Fruit fly (Drosophila melanogaster) whole organism, prepupa: Measurements from ENCODE around the gene CG12986.

Experiments used
- CG10631 ChIP-seq: fragments of 200-800 bp; sonication (Bioruptor generic); optimal IDR thresholded peaks from 2 replicates; lab custom pipeline; 2016; ENCODE audit warnings: missing biosample characterization, missing genetic modification characterization
- CG10669 ChIP-seq: fragments of 200-800 bp; sonication (Bioruptor generic); optimal IDR thresholded peaks from 3 replicates; lab custom pipeline; 2018; ENCODE audit warnings: missing biosample characterization, mild to moderate bottlenecking, missing genetic modification characterization, moderate library complexity
- CG1621 ChIP-seq: fragments of 200-800 bp; sonication (Bioruptor generic); optimal IDR thresholded peaks from 3 replicates; lab custom pipeline; 2018; ENCODE audit warnings: missing biosample characterization, mild to moderate bottlenecking, missing genetic modification characterization
- CG3032 ChIP-seq: fragments of 200-800 bp; optimal IDR thresholded peaks from 2 replicates; lab custom pipeline; 2019; ENCODE audit warnings: missing biosample characterization, mild to moderate bottlenecking, missing genetic modification characterization, moderate library complexity
- CG34406 ChIP-seq: fragments of 200-800 bp; sonication (Bioruptor generic); optimal IDR thresholded peaks from 3 replicates; lab custom pipeline; 2016; ENCODE audit warnings: missing biosample characterization, missing genetic modification characterization
- CG3919 ChIP-seq: fragments of 200-800 bp; sonication (Bioruptor generic); optimal IDR thresholded peaks from 3 replicates; lab custom pipeline; 2016; ENCODE audit warnings: missing biosample characterization, missing genetic modification characterization
- CG4318 ChIP-seq: fragments of 200-800 bp; sonication (Bioruptor generic); optimal IDR thresholded peaks from 3 replicates; lab custom pipeline; 2017; ENCODE audit warnings: missing biosample characterization, mild to moderate bottlenecking, missing genetic modification characterization
- CG6163 ChIP-seq: fragments of 200-800 bp; sonication (Bioruptor generic); IDR thresholded peaks from 3 replicates; pipeline ENCODE4 v1.3.6; 2022; ENCODE audit warnings: missing biosample characterization, missing genetic modification characterization
- CG6808 ChIP-seq: fragments of 200-800 bp; sonication (Bioruptor generic); optimal IDR thresholded peaks from 3 replicates; lab custom pipeline; 2017; ENCODE audit warnings: missing biosample characterization, missing genetic modification characterization, mild to moderate bottlenecking, moderate library complexity, missing genetic modification reagents
- CG7368 ChIP-seq: fragments of 200-800 bp; sonication (Bioruptor generic); optimal IDR thresholded peaks from 3 replicates; lab custom pipeline; 2016; ENCODE audit warnings: missing biosample characterization, missing genetic modification characterization
- CG8119 ChIP-seq: fragments of 200-800 bp; sonication (Bioruptor generic); IDR thresholded peaks from 3 replicates; pipeline ENCODE4 v1.3.6; 2022; ENCODE audit warnings: missing biosample characterization, missing genetic modification characterization
- CG8319 ChIP-seq: fragments of 200-800 bp; sonication (Bioruptor generic); optimal IDR thresholded peaks from 3 replicates; lab custom pipeline; 2016; ENCODE audit warnings: missing biosample characterization, missing genetic modification characterization
- CG9139 ChIP-seq: fragments of 200-800 bp; sonication (Bioruptor generic); optimal IDR thresholded peaks from 3 replicates; lab custom pipeline; 2017; ENCODE audit warnings: missing biosample characterization, mild to moderate bottlenecking, missing genetic modification characterization
- Eip75B ChIP-seq: fragments of 200-800 bp; sonication (Bioruptor generic); optimal IDR thresholded peaks from 3 replicates; lab custom pipeline; 2016; ENCODE audit warnings: missing biosample characterization, missing genetic modification characterization
- Eip78C ChIP-seq: fragments of 200-800 bp; sonication (Bioruptor generic); peaks from one replicate; lab custom pipeline; 2016; ENCODE audit warnings: missing biosample characterization, missing genetic modification characterization
- Eip93F ChIP-seq: fragments of 200-800 bp; sonication (Bioruptor generic); optimal IDR thresholded peaks from 2 replicates; lab custom pipeline; 2016; ENCODE audit warnings: missing biosample characterization, mild to moderate bottlenecking, missing genetic modification characterization
- Ets21C ChIP-seq: fragments of 200-800 bp; sonication (Bioruptor generic); optimal IDR thresholded peaks from 3 replicates; lab custom pipeline; 2016; ENCODE audit warnings: missing biosample characterization, missing genetic modification characterization
- Ets96B ChIP-seq: fragments of 200-800 bp; optimal IDR thresholded peaks from 2 replicates; lab custom pipeline; 2019; ENCODE audit warnings: missing biosample characterization, mild to moderate bottlenecking, missing genetic modification characterization, moderate library complexity
- Gug ChIP-seq: fragments of 200-800 bp; sonication (Bioruptor generic); IDR thresholded peaks from 2 replicates; pipeline ENCODE4 v1.3.6; 2022; ENCODE audit warnings: missing biosample characterization, missing genetic modification characterization
- Lpt ChIP-seq: fragments of 200-800 bp; sonication (Bioruptor generic); optimal IDR thresholded peaks from 3 replicates; lab custom pipeline; 2016; ENCODE audit warnings: missing biosample characterization, missing genetic modification characterization
- Met ChIP-seq: fragments of 200-800 bp; sonication (Bioruptor generic); optimal IDR thresholded peaks from 3 replicates; lab custom pipeline; 2016; ENCODE audit warnings: missing biosample characterization, missing genetic modification characterization
- OdsH ChIP-seq: fragments of 200-800 bp; sonication (Bioruptor generic); optimal IDR thresholded peaks from 3 replicates; lab custom pipeline; 2016; ENCODE audit warnings: missing biosample characterization, missing genetic modification characterization
- Smox ChIP-seq: fragments of 200-800 bp; sonication (Bioruptor generic); optimal IDR thresholded peaks from 3 replicates; lab custom pipeline; 2016; ENCODE audit warnings: missing biosample characterization, missing genetic modification characterization
- Sox102F ChIP-seq: fragments of 200-800 bp; sonication (Bioruptor generic); optimal IDR thresholded peaks from 2 replicates; lab custom pipeline; 2016; ENCODE audit warnings: missing biosample characterization, mild to moderate bottlenecking, missing genetic modification characterization
- Sox15 ChIP-seq: fragments of 200-800 bp; sonication (Bioruptor generic); optimal IDR thresholded peaks from 3 replicates; lab custom pipeline; 2016; ENCODE audit warnings: missing biosample characterization, missing genetic modification characterization
- achi ChIP-seq: fragments of 200-800 bp; sonication (Bioruptor generic); optimal IDR thresholded peaks from 3 replicates; lab custom pipeline; 2016; ENCODE audit warnings: missing biosample characterization, missing genetic modification characterization
- acj6 ChIP-seq: fragments of 200-800 bp; sonication (Bioruptor generic); optimal IDR thresholded peaks from 3 replicates; lab custom pipeline; 2016; ENCODE audit warnings: missing biosample characterization, missing genetic modification characterization
- cyc ChIP-seq: fragments of 200-800 bp; sonication (Bioruptor generic); optimal IDR thresholded peaks from 3 replicates; lab custom pipeline; 2016; ENCODE audit warnings: missing biosample characterization, missing genetic modification characterization
- dac ChIP-seq: fragments of 200-800 bp; sonication (Bioruptor generic); optimal IDR thresholded peaks from 2 replicates; lab custom pipeline; 2017; ENCODE audit warnings: missing biosample characterization, mild to moderate bottlenecking, missing genetic modification characterization
- dsx ChIP-seq: fragments of 200-800 bp; optimal IDR thresholded peaks from 3 replicates; lab custom pipeline; 2019; ENCODE audit warnings: missing biosample characterization, mild to moderate bottlenecking, missing genetic modification characterization, moderate library complexity; ENCODE audit not compliant: poor library complexity, severe bottlenecking
- eg ChIP-seq: fragments of 200-800 bp; sonication (Bioruptor generic); IDR thresholded peaks from 3 replicates; pipeline ENCODE4 v1.3.6; 2022; ENCODE audit warnings: missing biosample characterization, missing genetic modification characterization
- esn ChIP-seq: fragments of 200-800 bp; sonication (Bioruptor generic); optimal IDR thresholded peaks from 2 replicates; lab custom pipeline; 2016; ENCODE audit warnings: missing biosample characterization, mild to moderate bottlenecking, missing genetic modification characterization, moderate library complexity
- fd59A ChIP-seq: fragments of 200-800 bp; sonication (Bioruptor generic); optimal IDR thresholded peaks from 2 replicates; lab custom pipeline; 2017; ENCODE audit warnings: missing biosample characterization, mild to moderate bottlenecking, missing genetic modification characterization, missing genetic modification reagents
- fd85E ChIP-seq: fragments of 200-800 bp; sonication (Bioruptor generic); optimal IDR thresholded peaks from 3 replicates; lab custom pipeline; 2016; ENCODE audit warnings: missing biosample characterization, missing genetic modification characterization
- lz ChIP-seq: fragments of 200-800 bp; sonication (Bioruptor generic); optimal IDR thresholded peaks from 3 replicates; lab custom pipeline; 2016; ENCODE audit warnings: missing biosample characterization, missing genetic modification characterization
- pdm3 ChIP-seq: fragments of 200-800 bp; sonication (Bioruptor generic); optimal IDR thresholded peaks from 3 replicates; lab custom pipeline; 2016; ENCODE audit warnings: missing biosample characterization, missing genetic modification characterization
- salr ChIP-seq, 2 experiments: fragments of 200-800 bp; sonication (Bioruptor generic); optimal IDR thresholded peaks; 3 replicates each; lab custom pipeline; 2016 to 2018; ENCODE audit warnings: missing biosample characterization in 2 of 2, missing genetic modification characterization in 2 of 2, mild to moderate bottlenecking in 1 of 2
- spab ChIP-seq: fragments of 200-800 bp; sonication (Bioruptor generic); optimal IDR thresholded peaks from 2 replicates; lab custom pipeline; 2017; ENCODE audit warnings: missing biosample characterization, mild to moderate bottlenecking, missing genetic modification characterization, missing genetic modification reagents
- ss ChIP-seq, 2 experiments: fragments of 200-800 bp; sonication (Bioruptor generic); optimal IDR thresholded peaks; 2 replicates in 1 of 2; 3 replicates in 1 of 2; lab custom pipeline; 2017 to 2018; ENCODE audit warnings: mild to moderate bottlenecking in 2 of 2, missing biosample characterization in 2 of 2, missing genetic modification characterization in 2 of 2, moderate library complexity in 1 of 2
- svp ChIP-seq: fragments of 200-800 bp; sonication (Bioruptor generic); peaks from one replicate; lab custom pipeline; 2016; ENCODE audit warnings: missing biosample characterization, missing genetic modification characterization
- vri ChIP-seq: fragments of 200-800 bp; sonication (Bioruptor generic); optimal IDR thresholded peaks from 3 replicates; lab custom pipeline; 2016; ENCODE audit warnings: missing biosample characterization, mild to moderate bottlenecking, missing genetic modification characterization

Gene CG12986

dm6 chrX:17806973-17807372 is 12.5 kb downstream of the CG12986 start (continued):
- TF ChIP-seq pdm3 (GFP tag; lab: Kevin White, UChicago) (peak; percentile 2), Ets21C (GFP tag; lab: Kevin White, UChicago) (no peak), CG7368 (GFP tag; lab: Kevin White, UChicago) (no peak), CG34406 (peak; percentile 23), CG3032 (tag; lab: Kevin White, UChicago) (peak; percentile 65), achi (GFP tag; lab: Kevin White, UChicago) (peak; percentile 45), dsx (GFP tag; lab: Kevin White, UChicago) (peak; percentile 47), fd85E (GFP tag; lab: Kevin White, UChicago) (no peak), Met (GFP tag; lab: Kevin White, UChicago) (peak; percentile 36), cyc (GFP tag; lab: Kevin White, UChicago) (peak; percentile 18), Eip78C (GFP tag; lab: Kevin White, UChicago) (peak; percentile 77), svp (GFP tag; lab: Kevin White, UChicago) (peak; percentile 71), Sox102F (GFP tag; lab: Kevin White, UChicago) (peak; percentile 7), OdsH (peak; percentile 80), spab (peak; percentile 35), CG10631 (GFP tag; lab: Kevin White, UChicago) (peak; percentile 45), Eip75B (GFP tag; lab: Kevin White, UChicago) (peak; percentile 7), esn (GFP tag; lab: Kevin White, UChicago) (peak; percentile 46), CG8119 (0 out of 3 replicates have a peak, but pooled peaks have one; percentile 27), ss (GFP tag; optimal IDR thresholded peaks at IDR 0.05; lab: Kevin White, UChicago) (peak in 1 of 2 experiments; percentile 66)

dm6 chrX:17806335-17806734 is 13.2 kb downstream of the CG12986 start:
- no peak for TF ChIP-seq Gug (GFP tag; lab: Robert Waterston, UW)
- TF ChIP-seq fd59A: no peak
- peak; percentile 10 for TF ChIP-seq OdsH
- peak; percentile 15 for TF ChIP-seq CG10669 (GFP tag; lab: Kevin White, UChicago)
- no peak for TF ChIP-seq acj6 (GFP tag; lab: Kevin White, UChicago)
- TF ChIP-seq Eip78C (GFP tag; lab: Kevin White, UChicago): peak; percentile 24
- TF ChIP-seq CG10631 (GFP tag; lab: Kevin White, UChicago): peak; percentile 16
- peak; percentile 71 for TF ChIP-seq CG6808 (GFP tag; lab: Kevin White, UChicago)
- TF ChIP-seq Ets96B (tag; lab: Kevin White, UChicago): peak; percentile 9
- 0 out of 3 replicates have a peak, but pooled peaks have one; percentile 22 for TF ChIP-seq CG8119
- TF ChIP-seq spab: peak; percentile 39
- 0 out of 3 replicates have a peak, but pooled peaks have one; percentile 28 for TF ChIP-seq eg
- TF ChIP-seq CG1621 (tag; lab: Kevin White, UChicago): no peak
- peak; percentile 77 for TF ChIP-seq CG9139
- TF ChIP-seq CG6163: peak; percentile 74; the same call in 2 of the 3 replicates
- TF ChIP-seq CG8319: no peak
- peak; percentile 81 to 93 for TF ChIP-seq ss (GFP tag; optimal IDR thresholded peaks at IDR 0.05; lab: Kevin White, UChicago)
- TF ChIP-seq CG3032 (tag; lab: Kevin White, UChicago): peak; percentile 19
- no peak for TF ChIP-seq dsx (GFP tag; lab: Kevin White, UChicago)
- no peak for TF ChIP-seq lz (GFP tag; lab: Kevin White, UChicago)

dm6 chrX:17804048-17804447 is 15.4 kb downstream of the CG12986 start:
- peak; percentile 42 for TF ChIP-seq Eip78C (GFP tag; lab: Kevin White, UChicago)
- TF ChIP-seq Smox (GFP tag; lab: Kevin White, UChicago): no peak

- TF ChIP-seq salr (GFP tag; optimal IDR thresholded peaks at IDR 0.05; lab: Kevin White, UChicago): peak; percentile 25 to 78
- peak; percentile 60 for TF ChIP-seq spab
- peak; percentile 70 for TF ChIP-seq Eip75B (GFP tag; lab: Kevin White, UChicago)
- peak; percentile 80 for TF ChIP-seq pdm3 (GFP tag; lab: Kevin White, UChicago)
- peak; percentile 36 for TF ChIP-seq Eip93F (GFP tag; lab: Kevin White, UChicago)
- TF ChIP-seq CG3919 (GFP tag; lab: Kevin White, UChicago): peak; percentile 77
- TF ChIP-seq dac (GFP tag; lab: Kevin White, UChicago): peak; percentile 64
- peak; percentile 34; the same call in 1 of the 2 replicates for TF ChIP-seq Gug (GFP tag; lab: Robert Waterston, UW)
- peak; percentile 76 for TF ChIP-seq CG34406
- peak; percentile 78 for TF ChIP-seq CG10631 (GFP tag; lab: Kevin White, UChicago)
- TF ChIP-seq fd85E (GFP tag; lab: Kevin White, UChicago): peak; percentile 8
- TF ChIP-seq lz (GFP tag; lab: Kevin White, UChicago): peak; percentile 85
- peak; percentile 86 for TF ChIP-seq svp (GFP tag; lab: Kevin White, UChicago)
- TF ChIP-seq Lpt (GFP tag; lab: Kevin White, UChicago): peak; percentile 49
- peak; percentile 64 for TF ChIP-seq Sox15 (GFP tag; lab: Kevin White, UChicago)
- TF ChIP-seq esn (GFP tag; lab: Kevin White, UChicago): peak; percentile 86
- peak; percentile 95 for TF ChIP-seq Eip78C (GFP tag; lab: Kevin White, UChicago)
- peak; percentile 69 for TF ChIP-seq vri (GFP tag; lab: Kevin White, UChicago)
- peak; percentile 70 for TF ChIP-seq CG4318
- peak; percentile 80 for TF ChIP-seq CG10669 (GFP tag; lab: Kevin White, UChicago)
- peak; percentile 55 for TF ChIP-seq CG9139
- TF ChIP-seq Met (GFP tag; lab: Kevin White, UChicago): peak; percentile 82
These were observed 16.9 kb downstream of the CG12986 start for dm6 chrX:17802353-17803121.
